Fruit fly (Drosophila melanogaster) S2 (cell line): ENCODE results near the gene Rpp20.

Experiments
- CG8478 ChIP-seq: fragments of >200 bp; optimal IDR thresholded peaks from 2 replicates; lab custom pipeline; 2018
- CTCF ChIP-seq, 2 experiments: fragments of >200 bp; optimal IDR thresholded peaks; 2 replicates each; lab custom pipeline; 2018

DNA sequence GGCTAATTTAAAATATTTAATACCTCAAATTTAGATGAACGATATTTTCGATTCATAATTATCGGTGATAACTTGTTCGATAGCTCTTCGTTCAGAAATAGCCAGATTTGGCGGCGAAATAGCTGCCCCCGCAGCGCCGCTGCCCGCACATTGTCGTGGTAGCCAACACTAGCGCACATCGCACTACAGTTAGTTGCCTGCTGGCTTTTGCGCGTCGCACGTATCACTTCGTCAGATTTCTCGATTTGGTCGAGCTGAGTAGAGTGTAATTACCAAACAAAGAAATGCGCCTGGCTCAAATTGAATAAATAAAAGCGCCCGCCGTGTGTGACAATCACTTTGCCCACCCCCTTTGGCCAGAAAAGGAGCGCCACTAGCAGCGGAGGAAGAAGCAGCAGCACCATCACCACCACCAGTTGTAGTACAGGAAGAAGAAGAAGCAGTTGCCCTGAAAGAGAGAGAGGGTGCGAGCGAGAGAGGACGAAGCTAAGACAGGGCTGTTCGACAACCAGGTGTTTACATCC, 6.5 kb downstream of the Rpp20 start, which contains the start of gene Abcd3:
- TF ChIP-seq CG8478 (lab: Kevin White, UChicago), result no peak
- TF ChIP-seq CTCF (optimal IDR thresholded peaks at IDR 0.05; lab: Kevin White, UChicago), result no peak
